Worm (Caenorhabditis elegans): ENCODE data around the gene W07A12.4.

DNA sequence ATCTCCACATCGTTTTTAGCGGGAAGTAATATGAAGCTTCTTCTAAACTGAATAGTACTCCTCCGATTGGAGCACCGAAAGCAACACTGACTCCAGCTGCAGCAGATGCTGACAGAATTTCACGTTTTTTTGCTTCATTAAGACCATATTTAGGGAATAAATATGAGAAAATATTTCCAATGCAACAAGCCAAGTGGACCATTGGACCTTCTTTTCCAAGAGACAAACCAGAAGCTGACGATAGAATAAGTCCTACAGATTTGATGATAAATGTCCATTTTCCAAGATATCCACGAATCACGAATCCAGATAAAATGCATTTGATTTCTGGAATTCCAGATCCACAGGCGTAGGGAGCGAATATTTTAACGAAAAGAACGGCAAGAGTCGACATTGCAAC, 48.8 kb upstream of the W07A12.4 start:
- TF ChIP-seq pha-4 (tag; optimal IDR thresholded peaks at IDR 0.05) (no peak), ceh-39 (tag; optimal IDR thresholded peaks at IDR 0.05) (no peak), snpc-4 (tag; optimal IDR thresholded peaks at IDR 0.05) (no peak), mep-1 (tag; optimal IDR thresholded peaks at IDR 0.05) (no peak), blmp-1 (tag; optimal IDR thresholded peaks at IDR 0.05) (no peak), nhr-237 (tag; optimal IDR thresholded peaks at IDR 0.05) (no peak), unc-62 (GFP tag; optimal IDR thresholded peaks at IDR 0.05) (no peak), lin-13 (tag; optimal IDR thresholded peaks at IDR 0.05) (no peak), elt-3 (tag; optimal IDR thresholded peaks at IDR 0.05) (no peak), elt-1 (tag; optimal IDR thresholded peaks at IDR 0.05; ENCODE audit: borderline replicate concordance, insufficient read depth) (no peak), unc-120 (tag; optimal IDR thresholded peaks at IDR 0.05; ENCODE audit: poor library complexity, severe bottlenecking) (no peak), nhr-12 (tag; optimal IDR thresholded peaks at IDR 0.05) (no peak), nhr-28 (tag; optimal IDR thresholded peaks at IDR 0.05) (no peak)
